ENCODE assay signal across 5 worm cellular contexts in genomic region chrV:11083691-11084090, ce11.
A peak's percentile ranks its signal among the peaks of the same experiment; 100 is the strongest.
TF ChIP-seq lines count a peak whose summit lies in the region.

No protein-coding gene starts in this region.

TF ChIP-seq in whole organism, L1 larva, 84 proteins besides CTCF, POLR2A, EP300 and RAD21 (continues in another document):
- TF ChIP-seq fkh-10 (GFP tag; optimal IDR thresholded peaks at IDR 0.05; lab: Kevin White, UChicago), result no peak
- TF ChIP-seq lir-3 (tag; optimal IDR thresholded peaks at IDR 0.05; lab: Kevin White, UChicago; ENCODE audit: poor library complexity), result no peak
- no peak for TF ChIP-seq nhr-76 (tag; optimal IDR thresholded peaks at IDR 0.05; lab: Kevin White, UChicago)
- TF ChIP-seq mab-9 (GFP tag; IDR thresholded peaks at IDR 0.05; lab: Robert Waterston, UW), result no peak
- peak; percentile 6 to 33 for TF ChIP-seq efl-1 (optimal IDR thresholded peaks at IDR 0.05; lab: Kevin White, UChicago)
- TF ChIP-seq efl-1 (GFP tag; optimal IDR thresholded peaks at IDR 0.05 in 1 of 2; lab: Kevin White, UChicago), result peak in 1 of 2 experiments; percentile 44
- TF ChIP-seq pqm-1 (tag; optimal IDR thresholded peaks at IDR 0.05; lab: Kevin White, UChicago), result no peak
- TF ChIP-seq unc-62 (GFP tag; optimal IDR thresholded peaks at IDR 0.05; lab: Kevin White, UChicago), result no peak
- TF ChIP-seq fkh-8 (tag; optimal IDR thresholded peaks at IDR 0.05; lab: Kevin White, UChicago), result no peak
- peak; percentile 66 for TF ChIP-seq nhr-77 (tag; optimal IDR thresholded peaks at IDR 0.05; lab: Kevin White, UChicago)
- no peak for TF ChIP-seq mef-2 (tag; optimal IDR thresholded peaks at IDR 0.05; lab: Kevin White, UChicago)
- no peak for TF ChIP-seq nhr-12 (tag; optimal IDR thresholded peaks at IDR 0.05; lab: Kevin White, UChicago)
- TF ChIP-seq pag-3 (tag; optimal IDR thresholded peaks at IDR 0.05; lab: Kevin White, UChicago; ENCODE audit: borderline replicate concordance, insufficient read depth), result peak; percentile 88
- TF ChIP-seq lin-39 (tag; optimal IDR thresholded peaks at IDR 0.05; lab: Kevin White, UChicago), result no peak
- no peak for TF ChIP-seq hpl-2 (GFP tag; optimal IDR thresholded peaks at IDR 0.05; lab: Kevin White, UChicago)
- no peak for TF ChIP-seq ama-1 (optimal IDR thresholded peaks at IDR 0.05; lab: Kevin White, UChicago)
- peak; percentile 49 for TF ChIP-seq swsn-7 (tag; optimal IDR thresholded peaks at IDR 0.05; lab: Kevin White, UChicago)
- TF ChIP-seq lin-13 (GFP tag; optimal IDR thresholded peaks at IDR 0.05; lab: Kevin White, UChicago), result no peak

TF ChIP-seq in whole organism, L3 larva, 47 proteins besides CTCF, POLR2A, EP300 and RAD21 (continues in another document):
- no peak for TF ChIP-seq pqm-1 (tag; optimal IDR thresholded peaks at IDR 0.05; lab: Kevin White, UChicago)
- no peak for TF ChIP-seq ztf-4 (tag; optimal IDR thresholded peaks at IDR 0.05; lab: Kevin White, UChicago)
- no peak for TF ChIP-seq ama-1 (optimal IDR thresholded peaks at IDR 0.05; lab: Kevin White, UChicago)
- TF ChIP-seq mml-1 (tag; optimal IDR thresholded peaks at IDR 0.05; lab: Kevin White, UChicago), result no peak
- TF ChIP-seq egl-5 (tag; optimal IDR thresholded peaks at IDR 0.05; lab: Kevin White, UChicago), result no peak
- no peak for TF ChIP-seq ceh-16 (tag; optimal IDR thresholded peaks at IDR 0.05; lab: Kevin White, UChicago)
- peak; percentile 71 for TF ChIP-seq lin-39 (tag; optimal IDR thresholded peaks at IDR 0.05; lab: Kevin White, UChicago)
- TF ChIP-seq unc-39 (tag; optimal IDR thresholded peaks at IDR 0.05; lab: Kevin White, UChicago), result no peak
- no peak for TF ChIP-seq fkh-2 (tag; optimal IDR thresholded peaks at IDR 0.05; lab: Kevin White, UChicago)
- no peak for TF ChIP-seq daf-12 (tag; optimal IDR thresholded peaks at IDR 0.05; lab: Kevin White, UChicago)
- no peak for TF ChIP-seq aly-2 (tag; optimal IDR thresholded peaks at IDR 0.05; lab: Kevin White, UChicago)
- no peak for TF ChIP-seq nhr-237 (tag; optimal IDR thresholded peaks at IDR 0.05; lab: Kevin White, UChicago)
- peak; percentile 73 for TF ChIP-seq nfya-1 (tag; optimal IDR thresholded peaks at IDR 0.05; lab: Kevin White, UChicago; ENCODE audit: insufficient read depth)
- no peak for TF ChIP-seq nhr-67 (tag; optimal IDR thresholded peaks at IDR 0.05; lab: Kevin White, UChicago)
- peak; percentile 21 for TF ChIP-seq hmg-11 (tag; optimal IDR thresholded peaks at IDR 0.05; lab: Kevin White, UChicago)
- TF ChIP-seq nhr-11 (tag; optimal IDR thresholded peaks at IDR 0.05; lab: Kevin White, UChicago), result no peak
- TF ChIP-seq nhr-12 (tag; optimal IDR thresholded peaks at IDR 0.05; lab: Kevin White, UChicago), result no peak
- TF ChIP-seq elt-1 (tag; optimal IDR thresholded peaks at IDR 0.05; lab: Kevin White, UChicago), result no peak
- no peak for TF ChIP-seq ztf-11 (tag; optimal IDR thresholded peaks at IDR 0.05; lab: Kevin White, UChicago)
- no peak for TF ChIP-seq nhr-23 (tag; optimal IDR thresholded peaks at IDR 0.05; lab: Kevin White, UChicago)

TF ChIP-seq in whole organism, early embryonic, 17 proteins besides CTCF, POLR2A, EP300 and RAD21:
- TF ChIP-seq hmg-4 (GFP tag; optimal IDR thresholded peaks at IDR 0.05; lab: Kevin White, UChicago) (peak; percentile 22), pes-1 (GFP tag; IDR thresholded peaks at IDR 0.05; lab: Robert Waterston, UW) (no peak), F13C5.2 (tag; optimal IDR thresholded peaks at IDR 0.05; lab: Kevin White, UChicago) (peak; percentile 35)

TF ChIP-seq in whole organism, midembryonic, 9 proteins besides CTCF, POLR2A, EP300 and RAD21:
- TF ChIP-seq T22C8.4 (GFP tag; IDR thresholded peaks at IDR 0.05; lab: Robert Waterston, UW), result no peak
- peak; percentile 77 for TF ChIP-seq cog-1 (tag; optimal IDR thresholded peaks at IDR 0.05; lab: Kevin White, UChicago)
- no peak for TF ChIP-seq ztf-29 (GFP tag; IDR thresholded peaks at IDR 0.05; lab: Robert Waterston, UW)

TF ChIP-seq in whole organism, young adult, 124 proteins besides CTCF, POLR2A, EP300 and RAD21:
- TF ChIP-seq ceh-91 (GFP tag; IDR thresholded peaks at IDR 0.05; lab: Robert Waterston, UW) (no peak), hmg-1.2 (GFP tag; IDR thresholded peaks at IDR 0.05; lab: Robert Waterston, UW) (peak; percentile 45; the same call in 1 of the 2 replicates)

Comparison
In these comparisons a context has a peak if more than half of its experiments do, and no peak if none do; other contexts are left out.
1. Of the 8 proteins assayed by ChIP-seq in both whole organism, young adult and whole organism, L1 larva: peak only in whole organism, young adult: none; only in whole organism, L1 larva: efl-1; in both: none; in neither: 5; mixed calls (peak in some experiments, not most) for 2.